Fruit fly (Drosophila melanogaster): ENCODE data around the gene CG42846.
A peak's percentile ranks its signal among the peaks of the same experiment; 100 is the strongest.

Gene CG42846

DNA sequence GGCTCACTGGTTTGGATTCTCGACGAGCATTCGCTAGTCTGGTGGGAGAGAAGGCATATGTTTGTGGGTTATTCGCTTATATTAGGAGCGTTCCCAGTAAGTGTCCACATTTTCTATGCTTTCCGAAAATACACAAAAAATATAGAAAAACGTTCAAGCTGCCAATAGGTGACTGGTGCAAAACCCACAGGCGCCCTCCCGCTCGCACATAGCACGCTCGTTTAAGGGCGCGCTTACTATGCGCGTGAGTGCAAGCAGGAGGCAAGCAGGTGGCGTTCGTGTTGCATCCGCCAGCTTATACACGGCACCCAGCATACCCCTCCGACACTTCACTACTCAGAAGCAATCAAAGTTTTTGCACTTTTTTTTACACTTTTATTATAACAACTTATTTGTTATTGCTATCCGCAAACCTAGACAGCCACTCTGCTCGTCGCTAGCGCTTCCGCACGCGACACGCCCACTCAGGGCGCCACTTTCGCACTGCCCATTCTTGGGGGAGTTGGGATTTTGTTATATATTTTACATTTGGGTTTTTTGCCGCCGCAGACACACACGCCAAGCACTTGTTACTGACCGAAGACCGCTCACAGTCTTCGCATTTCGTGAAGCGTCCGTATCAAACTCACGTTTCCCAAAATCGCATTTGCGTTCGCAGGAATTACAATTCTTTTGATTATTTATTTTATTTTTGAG, 32.2 kb downstream of the CG42846 start (continued):
- TF ChIP-seq CG8765 (GFP tag; IDR thresholded peaks at IDR 0.05) (0 out of 2 replicates have a peak, but pooled peaks have one; percentile 18), chm (GFP tag; IDR thresholded peaks at IDR 0.05) (peak; percentile 68; the same call in 1 of the 2 replicates), Aef1 (GFP tag; IDR thresholded peaks at IDR 0.05) (peak; percentile 47; the same call in 1 of the 3 replicates), Drgx (GFP tag; IDR thresholded peaks at IDR 0.05) (0 out of 2 replicates have a peak, but pooled peaks have one; percentile 19), CG11560 (tag; IDR thresholded peaks at IDR 0.05) (peak; percentile 5; the same call in 2 of the 3 replicates)

DNA sequence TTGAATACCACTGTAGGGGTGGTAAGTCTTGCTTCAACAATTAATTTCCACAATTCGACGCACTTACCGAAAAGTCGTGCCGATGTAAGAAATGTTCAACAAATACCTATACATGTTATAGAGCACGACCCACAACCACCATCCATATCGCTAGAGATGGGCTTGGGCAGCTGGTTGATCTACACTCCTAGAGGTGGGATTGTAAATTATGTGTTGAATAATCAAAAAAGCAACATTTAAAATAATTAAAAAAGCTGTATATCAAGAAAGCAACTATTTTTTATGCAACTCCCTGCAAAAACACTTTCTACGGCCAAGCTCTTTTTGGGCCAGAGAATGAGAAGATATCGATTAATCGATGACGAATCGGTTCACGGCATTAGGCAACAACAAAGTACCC, 47.2 kb downstream of the CG42846 start, which contains the start of the genes CG34140, Mkp and Mtch:
CG34140 (minus strand) TSS at position 174 of the 400 bp plus-strand sequence.
Mkp (minus strand) TSS at position 290 of the 400 bp plus-strand sequence.
Mtch (plus strand) TSS at position 376 of the 400 bp plus-strand sequence.
- TF ChIP-seq CG11723 (GFP tag; optimal IDR thresholded peaks at IDR 0.05) (no peak), lola (GFP tag; optimal IDR thresholded peaks at IDR 0.05) (peak in 1 of 3 experiments; percentile 82), org-1 (GFP tag; optimal IDR thresholded peaks at IDR 0.05) (no peak), klu (GFP tag; IDR thresholded peaks at IDR 0.05) (peak; percentile 74), dmrt99B (tag; optimal IDR thresholded peaks at IDR 0.05) (no peak), CG7786 (GFP tag; optimal IDR thresholded peaks at IDR 0.05) (peak; percentile 89), ems (GFP tag; optimal IDR thresholded peaks at IDR 0.05) (peak; percentile 68), CG30020 (tag; optimal IDR thresholded peaks at IDR 0.05) (peak; percentile 80), en (GFP tag; optimal IDR thresholded peaks at IDR 0.05) (peak; percentile 69), Chrac-16 (GFP tag; optimal IDR thresholded peaks at IDR 0.05) (peak; percentile 87), Dll (GFP tag; IDR thresholded peaks at IDR 0.05; ENCODE audit: partially characterized antibody) (peak; percentile 98), ac (GFP tag; optimal IDR thresholded peaks at IDR 0.05) (no peak), psq (GFP tag; optimal IDR thresholded peaks at IDR 0.05) (peak; percentile 55), CG6791 (GFP tag; IDR thresholded peaks at IDR 0.05; ENCODE audit: partially characterized antibody) (peak; percentile 74; the same call in 2 of the 3 replicates), YL-1 (GFP tag; optimal IDR thresholded peaks at IDR 0.05) (peak; percentile 98), ken (GFP tag; IDR thresholded peaks at IDR 0.05) (peak; percentile 80), CG2202 (tag; optimal IDR thresholded peaks at IDR 0.05) (peak; percentile 71), ara (GFP tag; IDR thresholded peaks at IDR 0.05) (peak; percentile 79), CG12219 (GFP tag; optimal IDR thresholded peaks at IDR 0.05) (no peak), CG4617 (GFP tag; optimal IDR thresholded peaks at IDR 0.05; ENCODE audit: borderline replicate concordance) (peak; percentile 93), CG5180 (GFP tag; optimal IDR thresholded peaks at IDR 0.05) (no peak), nerfin-2 (GFP tag; IDR thresholded peaks at IDR 0.05; ENCODE audit: partially characterized antibody) (peak; percentile 81), CrebB (tag; optimal IDR thresholded peaks at IDR 0.05) (no peak), CG18599 (GFP tag; optimal IDR thresholded peaks at IDR 0.05) (peak; percentile 88), Opbp (GFP tag; IDR thresholded peaks at IDR 0.05; ENCODE audit: partially characterized antibody) (peak; percentile 82), Asciz (GFP tag; optimal IDR thresholded peaks at IDR 0.05) (no peak), CG2678 (tag; optimal IDR thresholded peaks at IDR 0.05) (no peak), Atf-2 (GFP tag; optimal IDR thresholded peaks at IDR 0.05) (peak; percentile 83), Xrp1 (GFP tag; IDR thresholded peaks at IDR 0.05) (peak; percentile 90), CG11696 (GFP tag; IDR thresholded peaks at IDR 0.05) (0 out of 2 replicates have a peak, but pooled peaks have one; percentile 39), slbo (GFP tag; IDR thresholded peaks at IDR 0.05) (peak; percentile 88), CG10565 (GFP tag; optimal IDR thresholded peaks at IDR 0.05) (peak; percentile 4), Sry-δ (GFP tag; optimal IDR thresholded peaks at IDR 0.05) (peak; percentile 99), Sry-β (GFP tag; optimal IDR thresholded peaks at IDR 0.05) (peak; percentile 3), CG6654 (GFP tag; optimal IDR thresholded peaks at IDR 0.05) (no peak), CG10543 (GFP tag; optimal IDR thresholded peaks at IDR 0.05) (peak; percentile 87), Gug (GFP tag; IDR thresholded peaks at IDR 0.05) (peak; percentile 83), CG6272 (GFP tag; IDR thresholded peaks at IDR 0.05) (peak; percentile 83), CG12942 (GFP tag; optimal IDR thresholded peaks at IDR 0.05) (peak; percentile 86), ro (GFP tag; IDR thresholded peaks at IDR 0.05) (no peak), hbn (GFP tag; IDR thresholded peaks at IDR 0.05; ENCODE audit: partially characterized antibody) (peak; percentile 94), z (GFP tag; IDR thresholded peaks at IDR 0.05) (no peak)

Measured in whole organism, embryonic.